Worm (Caenorhabditis elegans) whole organism, L4 larva: ENCODE data around the gene K11H12.8.
A peak's percentile ranks its signal among the peaks of the same experiment; 100 is the strongest.

Source experiments
- F10B5.3 ChIP-seq: sonication (generic microtip); optimal IDR thresholded peaks from 2 replicates; lab custom pipeline; 2016; ENCODE audit warnings: mild to moderate bottlenecking, missing genetic modification characterization, missing compliant biosample characterization
- F37D6.2 ChIP-seq: sonication (generic microtip); optimal IDR thresholded peaks from 2 replicates; lab custom pipeline; 2016; ENCODE audit warnings: mild to moderate bottlenecking, missing genetic modification characterization, missing compliant biosample characterization
- F44E2.7 ChIP-seq: fragments of 200-800 bp; sonication (Bioruptor generic); IDR thresholded peaks from 2 replicates; pipeline ENCODE4 v2.1.2; 2022; ENCODE audit warnings: missing genetic modification characterization, missing compliant biosample characterization
- F49E8.2 ChIP-seq: sonication (generic microtip); optimal IDR thresholded peaks from 2 replicates; lab custom pipeline; 2016; ENCODE audit warnings: missing compliant biosample characterization, mild to moderate bottlenecking, missing genetic modification characterization, borderline replicate concordance
- T20F7.1 ChIP-seq: fragments of 200-800 bp; sonication (Bioruptor generic); optimal IDR thresholded peaks from 2 replicates; lab custom pipeline; 2018; ENCODE audit warnings: mild to moderate bottlenecking, missing genetic modification characterization, missing compliant biosample characterization
- T26A8.4 ChIP-seq: fragments of 200-800 bp; sonication (Bioruptor generic); IDR thresholded peaks from 2 replicates; pipeline ENCODE4 v1.3.6; 2022; ENCODE audit warnings: missing genetic modification characterization, missing compliant biosample characterization
- Y105C5A.15 ChIP-seq: fragments of 200-800 bp; sonication (Bioruptor generic); IDR thresholded peaks from 2 replicates; pipeline ENCODE4 v1.3.6; 2022; ENCODE audit warnings: missing genetic modification characterization, missing compliant biosample characterization
- ZK546.5 ChIP-seq, 2 experiments: sonication (generic microtip); optimal IDR thresholded peaks; 2 replicates each; lab custom pipeline; 2017; ENCODE audit warnings: missing biosample characterization in 2 of 2, missing genetic modification characterization in 2 of 2
- aha-1 ChIP-seq: fragments of 150-350 bp; peaks from one replicate; lab custom pipeline; 2014; ENCODE audit warnings: missing biosample characterization, missing genetic modification characterization
- ceh-32 ChIP-seq: sonication (generic microtip); optimal IDR thresholded peaks from 2 replicates; lab custom pipeline; 2016; ENCODE audit warnings: mild to moderate bottlenecking, missing genetic modification characterization, missing compliant biosample characterization; ENCODE audit not compliant: poor library complexity
- ceh-62 ChIP-seq: sonication (generic microtip); optimal IDR thresholded peaks from 2 replicates; lab custom pipeline; 2017; ENCODE audit warnings: missing biosample characterization, missing genetic modification characterization
- ceh-82 ChIP-seq: sonication (generic microtip); optimal IDR thresholded peaks from 2 replicates; lab custom pipeline; 2017; ENCODE audit warnings: missing biosample characterization, missing genetic modification characterization
- daf-12 ChIP-seq: fragments of 150-350 bp; optimal IDR thresholded peaks from 2 replicates; lab custom pipeline; 2014; ENCODE audit warnings: missing biosample characterization, missing genetic modification reagents, missing genetic modification characterization
- daf-16 ChIP-seq, 3 experiments: sonication (generic microtip); optimal IDR thresholded peaks; 2 replicates each; lab custom pipeline; 2016 to 2017; ENCODE audit warnings: missing genetic modification characterization in 3 of 3, missing genetic modification reagents in 3 of 3, mild to moderate bottlenecking in 2 of 3, missing compliant biosample characterization in 2 of 3, missing biosample characterization in 1 of 3, moderate library complexity in 1 of 3
- daf-19 ChIP-seq: fragments of 200-800 bp; sonication (Bioruptor generic); conservative IDR thresholded peaks from 2 replicates; pipeline ENCODE4 v1.3.6; 2022; ENCODE audit warnings: missing genetic modification characterization, missing compliant biosample characterization
- dmd-6 ChIP-seq: fragments of 200-800 bp; sonication (Bioruptor generic); IDR thresholded peaks from 2 replicates; pipeline ENCODE4 v1.3.6; 2022; ENCODE audit warnings: missing genetic modification reagents, missing genetic modification characterization, missing compliant biosample characterization
- dmd-8 ChIP-seq: fragments of 200-800 bp; sonication (Bioruptor generic); IDR thresholded peaks from 2 replicates; pipeline ENCODE4 v1.3.6; 2022; ENCODE audit warnings: missing genetic modification characterization, missing compliant biosample characterization
- dmd-9 ChIP-seq: fragments of 200-800 bp; sonication (Bioruptor generic); IDR thresholded peaks from 2 replicates; pipeline ENCODE4 v1.3.6; 2022; ENCODE audit warnings: missing genetic modification reagents, missing genetic modification characterization, missing compliant biosample characterization
- dpl-1 ChIP-seq: fragments of 150-350 bp; optimal IDR thresholded peaks from 2 replicates; lab custom pipeline; 2014; ENCODE audit warnings: missing biosample characterization, missing genetic modification reagents, missing genetic modification characterization
- egl-43 ChIP-seq: fragments of 200-800 bp; sonication (Bioruptor generic); IDR thresholded peaks from 2 replicates; pipeline ENCODE4 v1.3.6; 2022; ENCODE audit warnings: missing genetic modification reagents, missing genetic modification characterization, missing compliant biosample characterization
- fos-1 ChIP-seq: fragments of 150-350 bp; optimal IDR thresholded peaks from 2 replicates; lab custom pipeline; 2014; ENCODE audit warnings: missing biosample characterization, missing genetic modification characterization
- gei-8 ChIP-seq: fragments of 200-800 bp; sonication (Bioruptor generic); optimal IDR thresholded peaks from 2 replicates; lab custom pipeline; 2018; ENCODE audit warnings: mild to moderate bottlenecking, missing genetic modification characterization, missing compliant biosample characterization
- hlh-11 ChIP-seq: fragments of 200-800 bp; sonication (Bioruptor generic); optimal IDR thresholded peaks from 2 replicates; lab custom pipeline; 2018; ENCODE audit warnings: mild to moderate bottlenecking, missing genetic modification characterization, missing compliant biosample characterization
- hmg-1.1 ChIP-seq: fragments of 200-800 bp; sonication (Bioruptor generic); IDR thresholded peaks from 2 replicates; pipeline ENCODE4 v1.3.6; 2022; ENCODE audit warnings: missing genetic modification reagents, missing genetic modification characterization, missing compliant biosample characterization
- jun-1 ChIP-seq: fragments of 150-350 bp; optimal IDR thresholded peaks from 2 replicates; lab custom pipeline; 2014; ENCODE audit warnings: missing biosample characterization, missing genetic modification reagents, missing genetic modification characterization
- lim-7 ChIP-seq: fragments of 200-800 bp; sonication (Bioruptor generic); IDR thresholded peaks from 2 replicates; pipeline ENCODE4 v1.3.6; 2022; ENCODE audit warnings: missing genetic modification characterization, missing compliant biosample characterization
- lin-1 ChIP-seq: fragments of 200-800 bp; sonication (Bioruptor generic); IDR thresholded peaks from 2 replicates; pipeline ENCODE4 v1.3.6; 2022; ENCODE audit warnings: missing genetic modification reagents, missing genetic modification characterization, missing compliant biosample characterization
- lin-15B ChIP-seq: fragments of 150-350 bp; sonication (generic microtip); optimal IDR thresholded peaks from 3 replicates; lab custom pipeline; 2014; ENCODE audit warnings: missing biosample characterization, missing genetic modification characterization
- lsy-2 ChIP-seq, 2 experiments: fragments of 150-350 bp in 1 of 2; sonication (generic microtip) in 1 of 2; optimal IDR thresholded peaks; 2 replicates each; lab custom pipeline; 2014 to 2017; ENCODE audit warnings: missing biosample characterization in 2 of 2, missing genetic modification characterization in 2 of 2
- madf-9 ChIP-seq: fragments of 200-800 bp; sonication (Bioruptor generic); conservative IDR thresholded peaks from 2 replicates; pipeline ENCODE4 v1.3.6; 2022; ENCODE audit warnings: missing genetic modification reagents, missing genetic modification characterization, missing compliant biosample characterization
- mdl-1 ChIP-seq, 2 experiments: fragments of 150-350 bp in 1 of 2; sonication (generic microtip) in 1 of 2; optimal IDR thresholded peaks; 2 replicates each; lab custom pipeline; 2014 to 2017; ENCODE audit warnings: missing biosample characterization in 2 of 2, missing genetic modification characterization in 2 of 2
- mdt-29 ChIP-seq: fragments of 200-800 bp; sonication (Bioruptor generic); IDR thresholded peaks from 2 replicates; pipeline ENCODE4 v1.3.6; 2022; ENCODE audit warnings: missing genetic modification reagents, missing genetic modification characterization, missing compliant biosample characterization
- mep-1 ChIP-seq: fragments of 150-350 bp; sonication (generic microtip); optimal IDR thresholded peaks from 3 replicates; lab custom pipeline; 2014; ENCODE audit warnings: missing biosample characterization, missing genetic modification characterization
- mxl-3 ChIP-seq: fragments of 200-800 bp; sonication (Bioruptor generic); optimal IDR thresholded peaks from 2 replicates; lab custom pipeline; 2018; ENCODE audit warnings: mild to moderate bottlenecking, missing genetic modification characterization, missing compliant biosample characterization
- nhr-102 ChIP-seq: sonication (generic microtip); optimal IDR thresholded peaks from 2 replicates; lab custom pipeline; 2016; ENCODE audit warnings: mild to moderate bottlenecking, missing genetic modification characterization, moderate library complexity, missing compliant biosample characterization
- nhr-11 ChIP-seq: fragments of 150-350 bp; optimal IDR thresholded peaks from 2 replicates; lab custom pipeline; 2014; ENCODE audit warnings: missing biosample characterization, missing genetic modification characterization
- nhr-237 ChIP-seq: sonication (generic microtip); optimal IDR thresholded peaks from 2 replicates; lab custom pipeline; 2017; ENCODE audit warnings: missing biosample characterization, missing genetic modification characterization
- saeg-2 ChIP-seq: fragments of 200-800 bp; sonication (Bioruptor generic); IDR thresholded peaks from 2 replicates; pipeline ENCODE4 v1.3.6; 2022; ENCODE audit warnings: missing genetic modification reagents, missing genetic modification characterization, missing compliant biosample characterization
- set-16 ChIP-seq: fragments of 200-800 bp; sonication (Bioruptor generic); IDR thresholded peaks from 2 replicates; pipeline ENCODE4 v1.3.6; 2022; ENCODE audit warnings: missing genetic modification reagents, missing genetic modification characterization, missing compliant biosample characterization
- snpc-1.2 ChIP-seq: fragments of 200-800 bp; sonication (Bioruptor generic); IDR thresholded peaks from 2 replicates; pipeline ENCODE4 v1.3.6; 2022; ENCODE audit warnings: missing genetic modification reagents, missing genetic modification characterization, missing compliant biosample characterization
- snpc-4 ChIP-seq: fragments of 150-350 bp; optimal IDR thresholded peaks from 2 replicates; lab custom pipeline; 2014; ENCODE audit warnings: missing biosample characterization, missing genetic modification characterization
- spr-1 ChIP-seq: sonication (generic microtip); optimal IDR thresholded peaks from 2 replicates; lab custom pipeline; 2016; ENCODE audit warnings: mild to moderate bottlenecking, missing genetic modification characterization, missing compliant biosample characterization
- unc-39 ChIP-seq: sonication (generic microtip); optimal IDR thresholded peaks from 2 replicates; lab custom pipeline; 2017; ENCODE audit warnings: missing biosample characterization, missing genetic modification characterization
- unc-62 ChIP-seq, 3 experiments: fragments of 150-350 bp in 1 of 3; sonication (generic microtip); optimal IDR thresholded peaks in 2 of 3; peaks in 1 of 3; 1 replicate in 1 of 3; 2 replicates in 2 of 3; lab custom pipeline; 2014 to 2017; ENCODE audit warnings: missing biosample characterization in 3 of 3, missing genetic modification characterization in 3 of 3, missing genetic modification reagents in 3 of 3, missing genotype in 1 of 3
- vab-7 ChIP-seq: fragments of 200-800 bp; sonication (Bioruptor generic); IDR thresholded peaks from 2 replicates; pipeline ENCODE4 v1.3.6; 2022; ENCODE audit warnings: missing genetic modification reagents, missing genetic modification characterization, missing compliant biosample characterization
- zag-1 ChIP-seq: fragments of 150-350 bp; optimal IDR thresholded peaks from 2 replicates; lab custom pipeline; 2014; ENCODE audit warnings: missing biosample characterization, missing genetic modification characterization
- zfp-2 ChIP-seq: sonication (generic microtip); optimal IDR thresholded peaks from 2 replicates; lab custom pipeline; 2016; ENCODE audit warnings: mild to moderate bottlenecking, missing genetic modification characterization, missing compliant biosample characterization
- zip-2 ChIP-seq: fragments of 150-350 bp; optimal IDR thresholded peaks from 2 replicates; lab custom pipeline; 2014; ENCODE audit warnings: missing biosample characterization, missing genetic modification characterization
- ztf-7 ChIP-seq: fragments of 150-350 bp; optimal IDR thresholded peaks from 2 replicates; lab custom pipeline; 2014; ENCODE audit warnings: missing biosample characterization, missing genetic modification characterization

K11H12.8 gene

DNA sequence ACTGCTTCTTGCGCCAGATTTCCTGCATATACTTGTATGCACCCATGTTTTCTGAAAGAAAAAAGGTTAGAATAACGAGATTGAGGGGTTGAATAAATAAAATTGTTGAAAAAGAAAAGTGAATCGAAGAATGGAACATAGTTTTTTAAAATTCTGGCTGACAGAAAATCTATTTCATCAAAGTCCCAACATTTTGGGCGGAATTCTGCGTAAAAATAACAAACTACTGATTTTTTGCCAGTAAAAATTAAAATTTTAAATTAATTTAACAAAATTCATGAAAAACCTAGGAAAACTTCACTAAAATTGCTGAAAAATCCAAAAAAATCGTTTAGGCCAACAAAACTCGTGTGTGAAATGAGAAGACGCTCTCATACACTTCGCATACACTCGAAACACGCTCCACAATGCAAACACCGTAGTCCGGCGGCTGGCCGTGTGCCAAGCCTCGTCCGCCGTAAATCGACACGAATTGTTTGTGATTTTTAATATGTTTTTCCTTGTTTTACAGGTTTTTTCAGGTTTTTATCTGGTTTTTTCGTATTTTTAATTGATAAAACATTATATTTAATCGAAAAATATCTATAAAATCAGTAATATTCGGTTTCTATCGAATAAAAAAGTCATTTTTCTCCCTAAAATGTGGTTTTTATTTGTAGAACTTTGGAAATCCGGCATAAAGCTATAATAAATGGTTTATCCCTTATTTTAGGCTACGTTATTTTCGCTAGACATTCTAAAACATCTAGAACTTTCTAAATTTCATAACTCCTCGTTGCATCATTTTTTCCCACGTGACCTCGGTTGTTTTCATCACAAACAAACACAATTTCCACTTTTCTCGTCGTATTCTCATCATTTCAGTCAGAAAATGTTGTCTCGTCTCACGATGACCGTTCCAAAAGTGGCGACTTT, at the start of gene K11H12.8, which contains the start of gene rpl-15:
Gene K11H12.8 (plus strand): TSS at position 865 of the 915 bp plus-strand sequence.
Gene rpl-15 (minus strand): TSS at position 51 of the 915 bp plus-strand sequence.
- TF ChIP-seq mdt-29 (GFP tag; lab: Robert Waterston, UW) (peak; percentile 97), ceh-32 (tag; lab: Kevin White, UChicago) (peak; percentile 90), egl-43 (GFP tag; lab: Robert Waterston, UW) (peak; percentile 98), mep-1 (tag; lab: Kevin White, UChicago) (peak; percentile 100), lin-1 (GFP tag; lab: Robert Waterston, UW) (peak; percentile 98), ceh-82 (tag; lab: Kevin White, UChicago) (peak; percentile 86), nhr-237 (peak; percentile 84), zag-1 (peak; percentile 88), zip-2 (tag; lab: Kevin White, UChicago) (peak; percentile 93), dmd-8 (GFP tag; lab: Robert Waterston, UW) (peak; percentile 93), T26A8.4 (GFP tag; lab: Robert Waterston, UW) (peak; percentile 99), ceh-62 (peak; percentile 35), nhr-11 (tag; lab: Kevin White, UChicago) (peak; percentile 100), dmd-9 (GFP tag; lab: Robert Waterston, UW) (peak; percentile 99), vab-7 (GFP tag; lab: Robert Waterston, UW) (peak; percentile 99), daf-16 (GFP tag; optimal IDR thresholded peaks at IDR 0.05; lab: Kevin White, UChicago) (peak; percentile 97 to 98), daf-16 (tag; optimal IDR thresholded peaks at IDR 0.05; lab: Kevin White, UChicago) (peak; percentile 93), Y105C5A.15 (GFP tag; lab: Robert Waterston, UW) (peak; percentile 97), aha-1 (peak; percentile 100), snpc-4 (peak; percentile 78), mdl-1 (tag; optimal IDR thresholded peaks at IDR 0.05; lab: Kevin White, UChicago) (peak; percentile 86 to 99), spr-1 (peak; percentile 98), hlh-11 (tag; lab: Kevin White, UChicago) (peak; percentile 100), F10B5.3 (tag; lab: Kevin White, UChicago) (peak; percentile 94), daf-12 (tag; lab: Kevin White, UChicago) (no peak), ZK546.5 (tag; optimal IDR thresholded peaks at IDR 0.05; lab: Kevin White, UChicago) (peak in 1 of 2 experiments; percentile 89), ztf-7 (tag; lab: Kevin White, UChicago) (peak; percentile 94), zfp-2 (peak; percentile 93), dpl-1 (GFP tag; lab: Kevin White, UChicago) (peak; percentile 98), lin-15B (tag; lab: Kevin White, UChicago) (peak; percentile 96), dmd-6 (GFP tag; lab: Robert Waterston, UW) (peak; percentile 100), gei-8 (GFP tag; lab: Kevin White, UChicago) (peak; percentile 89), F37D6.2 (tag; lab: Kevin White, UChicago) (peak; percentile 97), mxl-3 (GFP tag; lab: Kevin White, UChicago) (peak; percentile 99), snpc-1.2 (GFP tag; lab: Robert Waterston, UW) (peak; percentile 95), saeg-2 (peak; percentile 99), nhr-102 (tag; lab: Kevin White, UChicago) (peak; percentile 99), hmg-1.1 (GFP tag; lab: Robert Waterston, UW) (peak; percentile 99), jun-1 (tag; lab: Kevin White, UChicago) (peak; percentile 97), set-16 (GFP tag; lab: Robert Waterston, UW) (peak; percentile 71), F44E2.7 (GFP tag; lab: Robert Waterston, UW) (peak; percentile 91; the same call in 1 of the 2 replicates), unc-39 (tag; lab: Kevin White, UChicago) (peak; percentile 21), madf-9 (peak; percentile 99), fos-1 (peak; percentile 93), unc-62 (GFP tag; optimal IDR thresholded peaks at IDR 0.05 in 1 of 2; lab: Kevin White, UChicago) (peak; percentile 54 to 100), unc-62 (tag; optimal IDR thresholded peaks at IDR 0.05; lab: Kevin White, UChicago) (peak; percentile 39), daf-19 (peak; percentile 99), F49E8.2 (tag; lab: Kevin White, UChicago) (peak; percentile 97), lim-7 (GFP tag; lab: Robert Waterston, UW) (peak; percentile 90), T20F7.1 (GFP tag; lab: Kevin White, UChicago) (peak; percentile 99), lsy-2 (tag; optimal IDR thresholded peaks at IDR 0.05; lab: Kevin White, UChicago) (peak; percentile 100)
